Worm (Caenorhabditis elegans) whole organism, midembryonic: ENCODE measurements around the gene C16C4.17.
"Not testable (repeated sequence)": the region's sequence is repeated elsewhere in the genome, so short reads cannot be mapped to it uniquely, and the experiment has no call there.

Experiments used
- T22C8.4 ChIP-seq: fragments of 200-800 bp; sonication (Bioruptor generic); IDR thresholded peaks from 2 replicates; pipeline ENCODE4 v1.3.6; 2022; ENCODE audit warnings: missing genetic modification characterization, missing compliant biosample characterization
- cog-1 ChIP-seq: sonication (generic microtip); optimal IDR thresholded peaks from 2 replicates; lab custom pipeline; 2016; ENCODE audit warnings: missing genetic modification characterization, missing compliant biosample characterization
- flt-1 ChIP-seq: fragments of 200-800 bp; sonication (Bioruptor generic); IDR thresholded peaks from 2 replicates; pipeline ENCODE4 v1.3.6; 2022; ENCODE audit warnings: missing genetic modification characterization, missing compliant biosample characterization
- klf-2 ChIP-seq: fragments of 200-800 bp; sonication (Bioruptor generic); conservative IDR thresholded peaks from 2 replicates; pipeline ENCODE4 v1.3.6; 2022; ENCODE audit warnings: missing genetic modification reagents, missing genetic modification characterization, missing compliant biosample characterization
- med-1 ChIP-seq: sonication (generic microtip); optimal IDR thresholded peaks from 2 replicates; lab custom pipeline; 2017; ENCODE audit warnings: missing genetic modification characterization, mild to moderate bottlenecking, missing compliant biosample characterization, antibody characterized with exemption, missing genetic modification reagents; ENCODE audit not compliant: insufficient read depth
- ref-1 ChIP-seq: fragments of 200-800 bp; sonication (Bioruptor generic); conservative IDR thresholded peaks from 2 replicates; pipeline ENCODE4 v1.3.6; 2022; ENCODE audit warnings: missing genetic modification reagents, missing genetic modification characterization, missing compliant biosample characterization
- tab-1 ChIP-seq: fragments of 200-800 bp; sonication (Bioruptor generic); IDR thresholded peaks from 2 replicates; pipeline ENCODE4 v1.3.6; 2022; ENCODE audit warnings: missing genetic modification characterization, missing compliant biosample characterization
- ztf-23 ChIP-seq: fragments of 200-800 bp; sonication (Bioruptor generic); IDR thresholded peaks from 2 replicates; pipeline ENCODE4 v1.3.6; 2022; ENCODE audit warnings: missing genetic modification reagents, missing genetic modification characterization, missing compliant biosample characterization
- ztf-29 ChIP-seq: fragments of 200-800 bp; sonication (Bioruptor generic); IDR thresholded peaks from 2 replicates; pipeline ENCODE4 v1.3.6; 2022; ENCODE audit warnings: missing genetic modification reagents, missing genetic modification characterization, missing compliant biosample characterization

C16C4.17 gene

ce11 chrII:1864278-1864677 lies at the start of gene C16C4.17:
Gene C16C4.17, plus strand, starts transcription at chrII:1864578.
- TF ChIP-seq ztf-29 (no peak), flt-1 (no peak), ztf-23 (GFP tag; lab: Robert Waterston, UW) (no peak), cog-1 (tag; lab: Kevin White, UChicago) (no peak), tab-1 (no peak), klf-2 (no peak), ref-1 (no peak), med-1 (GFP tag; lab: Kevin White, UChicago) (no peak), T22C8.4 (GFP tag; lab: Robert Waterston, UW) (no peak)

- no peak for TF ChIP-seq flt-1
- TF ChIP-seq T22C8.4 (GFP tag; lab: Robert Waterston, UW): no peak
- no peak for TF ChIP-seq cog-1 (tag; lab: Kevin White, UChicago)
- TF ChIP-seq ztf-29: no peak
- TF ChIP-seq tab-1: no peak
- TF ChIP-seq klf-2: no peak
- no peak for TF ChIP-seq ref-1
- TF ChIP-seq med-1 (GFP tag; lab: Kevin White, UChicago): no peak
- no peak for TF ChIP-seq ztf-23 (GFP tag; lab: Robert Waterston, UW)
These were observed 48.3 kb upstream of the C16C4.17 start for ce11 chrII:1816053-1816452.

ce11 chrII:1818300-1818699 lies 46.1 kb upstream of the C16C4.17 start, which contains the start of gene fbxb-10:
Gene fbxb-10, minus strand, starts transcription at chrII:1818400.
- no peak for TF ChIP-seq T22C8.4 (GFP tag; lab: Robert Waterston, UW)
- no peak for TF ChIP-seq ztf-29
- TF ChIP-seq cog-1 (tag; lab: Kevin White, UChicago): no peak
- no peak for TF ChIP-seq ref-1
- no peak for TF ChIP-seq klf-2
- no peak for TF ChIP-seq flt-1
- TF ChIP-seq tab-1: no peak

- TF ChIP-seq T22C8.4 (GFP tag; lab: Robert Waterston, UW) (no peak), flt-1 (peak; percentile 51; the same call in 1 of the 2 replicates), tab-1 (no peak)
These were observed 44.3 kb upstream of the C16C4.17 start, which contains the start of gene fbxc-19 for ce11 chrII:1819944-1820570. Gene fbxc-19, plus strand, starts transcription at chrII:1820479.

ce11 chrII:1820774-1821173 lies 43.6 kb upstream of the C16C4.17 start, which contains the start of gene fbxa-3:
Gene fbxa-3, minus strand, starts transcription at chrII:1820874.
- TF ChIP-seq ztf-29 (no peak), ref-1 (no peak), cog-1 (tag; lab: Kevin White, UChicago) (no peak), tab-1 (no peak), ztf-23 (GFP tag; lab: Robert Waterston, UW) (no peak), klf-2 (no peak), T22C8.4 (GFP tag; lab: Robert Waterston, UW) (no peak), med-1 (GFP tag; lab: Kevin White, UChicago) (no peak), flt-1 (no peak)

ce11 chrII:1824329-1824728 lies 40.0 kb upstream of the C16C4.17 start, which contains the start of gene math-41:
Gene math-41, plus strand, starts transcription at chrII:1824629.
- not testable (repeated sequence) for TF ChIP-seq cog-1 (tag; lab: Kevin White, UChicago); tab-1; med-1 (GFP tag; lab: Kevin White, UChicago)

- TF ChIP-seq cog-1 (tag; lab: Kevin White, UChicago): no peak
- no peak for TF ChIP-seq tab-1
- TF ChIP-seq ztf-29: no peak
- TF ChIP-seq T22C8.4 (GFP tag; lab: Robert Waterston, UW): no peak
These were observed 34.1 kb upstream of the C16C4.17 start, which contains the start of gene math-40 for ce11 chrII:1830182-1830682. Gene math-40, plus strand, starts transcription at chrII:1830632.

- no peak for TF ChIP-seq tab-1
- TF ChIP-seq cog-1 (tag; lab: Kevin White, UChicago): no peak
- TF ChIP-seq ztf-23 (GFP tag; lab: Robert Waterston, UW): no peak
- no peak for TF ChIP-seq med-1 (GFP tag; lab: Kevin White, UChicago)
- TF ChIP-seq ztf-29: no peak
- TF ChIP-seq klf-2: no peak
These were observed 32.4 kb upstream of the C16C4.17 start, which contains the start of gene math-39 for ce11 chrII:1831883-1832388. Gene math-39, plus strand, starts transcription at chrII:1832338.

- no peak for TF ChIP-seq ztf-29
- TF ChIP-seq cog-1 (tag; lab: Kevin White, UChicago): no peak
These were observed 28.2 kb upstream of the C16C4.17 start, which contains the start of gene T08E11.1 for ce11 chrII:1836204-1836603. Gene T08E11.1, plus strand, starts transcription at chrII:1836504.

ce11 chrII:1842894-1843293 lies 21.5 kb upstream of the C16C4.17 start, which contains the start of the genes C52E2.5 and C52E2.4:
Gene C52E2.5, minus strand, starts transcription at chrII:1842936.
Gene C52E2.4, plus strand, starts transcription at chrII:1843145.
- TF ChIP-seq ztf-29 (no peak), cog-1 (tag; lab: Kevin White, UChicago) (no peak), med-1 (GFP tag; lab: Kevin White, UChicago) (no peak), ref-1 (no peak), flt-1 (no peak), ztf-23 (GFP tag; lab: Robert Waterston, UW) (no peak), tab-1 (no peak), klf-2 (no peak), T22C8.4 (GFP tag; lab: Robert Waterston, UW) (no peak)

- TF ChIP-seq ztf-29 (no peak), tab-1 (no peak), ztf-23 (GFP tag; lab: Robert Waterston, UW) (no peak), T22C8.4 (GFP tag; lab: Robert Waterston, UW) (no peak), ref-1 (no peak), cog-1 (tag; lab: Kevin White, UChicago) (no peak), klf-2 (no peak), flt-1 (no peak), med-1 (GFP tag; lab: Kevin White, UChicago) (no peak)
These were observed 19.8 kb upstream of the C16C4.17 start for ce11 chrII:1844552-1844951.
